Worm (Caenorhabditis elegans) whole organism, young adult: ENCODE results near the gene srh-68.

Experiments
- C17E4.6 ChIP-seq: fragments of 200-800 bp; sonication (Bioruptor generic); IDR thresholded peaks from 2 replicates; pipeline ENCODE4 v1.3.6; 2022; ENCODE audit warnings: missing genetic modification reagents, missing genetic modification characterization, missing compliant biosample characterization
- F52B5.7 ChIP-seq: sonication (generic microtip); optimal IDR thresholded peaks from 2 replicates; lab custom pipeline; 2016; ENCODE audit warnings: mild to moderate bottlenecking, missing genetic modification characterization, missing compliant biosample characterization
- F57C9.4 ChIP-seq: sonication (generic microtip); optimal IDR thresholded peaks from 2 replicates; lab custom pipeline; 2017; ENCODE audit warnings: mild to moderate bottlenecking, missing genetic modification characterization, missing compliant biosample characterization
- T26A5.8 ChIP-seq: sonication (generic microtip); optimal IDR thresholded peaks from 2 replicates; lab custom pipeline; 2016; ENCODE audit warnings: missing genetic modification characterization, missing compliant biosample characterization
- ama-1 ChIP-seq, 3 experiments: fragments of 150-350 bp in 1 of 3; sonication (generic microtip) in 2 of 3; optimal IDR thresholded peaks; 2 replicates each; lab custom pipeline; 2014 to 2018; ENCODE audit warnings: missing biosample characterization in 2 of 3, missing genetic modification characterization in 2 of 3, missing genetic modification reagents in 2 of 3
- ceh-58 ChIP-seq: fragments of 200-800 bp; sonication (Bioruptor generic); IDR thresholded peaks from 2 replicates; pipeline ENCODE4 v1.3.6; 2022; ENCODE audit warnings: missing genetic modification characterization, missing compliant biosample characterization
- dpl-1 ChIP-seq: fragments of 150-350 bp; optimal IDR thresholded peaks from 2 replicates; lab custom pipeline; 2014; ENCODE audit warnings: missing biosample characterization, missing genetic modification reagents, missing genetic modification characterization
- ets-4 ChIP-seq: fragments of 200-800 bp; sonication (Bioruptor generic); optimal IDR thresholded peaks from 2 replicates; lab custom pipeline; 2018; ENCODE audit warnings: mild to moderate bottlenecking, missing genetic modification characterization, missing compliant biosample characterization
- pha-4 ChIP-seq: fragments of 150-350 bp; sonication (generic microtip); optimal IDR thresholded peaks from 2 replicates; lab custom pipeline; 2014; ENCODE audit warnings: missing biosample characterization, missing genetic modification reagents, missing genetic modification characterization
- sea-2 ChIP-seq: fragments of 200-800 bp; sonication (Bioruptor generic); IDR thresholded peaks from 2 replicates; pipeline ENCODE4 v1.3.6; 2022; ENCODE audit warnings: missing genetic modification characterization, missing compliant biosample characterization
- unc-62 ChIP-seq: fragments of 150-350 bp; optimal IDR thresholded peaks from 2 replicates; lab custom pipeline; 2014; ENCODE audit warnings: missing biosample characterization, missing genetic modification reagents, missing genetic modification characterization

ce11 chrII:12547547-12547946, 40.4 kb downstream of the srh-68 start, which contains the start of gene F49C5.16:
- no peak for TF ChIP-seq ceh-58 (GFP tag; lab: Robert Waterston, UW)
- TF ChIP-seq ama-1 (optimal IDR thresholded peaks at IDR 0.05; lab: Kevin White, UChicago) = no peak
- TF ChIP-seq ama-1 (GFP tag; optimal IDR thresholded peaks at IDR 0.05; lab: Kevin White, UChicago) = no peak
- TF ChIP-seq ets-4 (GFP tag; lab: Kevin White, UChicago) = no peak
- TF ChIP-seq F52B5.7 (tag; lab: Kevin White, UChicago) = no peak
- TF ChIP-seq sea-2 = no peak
- no peak for TF ChIP-seq T26A5.8
- TF ChIP-seq C17E4.6 = no peak
- no peak for TF ChIP-seq F57C9.4
- TF ChIP-seq unc-62 = no peak
- TF ChIP-seq pha-4 (tag; lab: Kevin White, UChicago) = no peak
- TF ChIP-seq dpl-1 (GFP tag; lab: Kevin White, UChicago) = no peak
